Worm (Caenorhabditis elegans) whole organism, young adult: ENCODE results near the gene Y44A6D.7.
A peak's percentile ranks its signal among the peaks of the same experiment; 100 is the strongest.

Experiments used
- B0261.1 ChIP-seq: sonication (generic microtip); optimal IDR thresholded peaks from 2 replicates; lab custom pipeline; 2016; ENCODE audit warnings: mild to moderate bottlenecking, missing genetic modification characterization, moderate library complexity, missing compliant biosample characterization
- B0336.3 ChIP-seq: fragments of 200-800 bp; sonication (Bioruptor generic); IDR thresholded peaks from 2 replicates; pipeline ENCODE4 v1.3.6; 2022; ENCODE audit warnings: missing genetic modification characterization, missing compliant biosample characterization
- K11D2.4 ChIP-seq: fragments of 200-800 bp; sonication (Bioruptor generic); IDR thresholded peaks from 2 replicates; pipeline ENCODE4 v1.3.6; 2022; ENCODE audit warnings: missing genetic modification reagents, missing genetic modification characterization, missing compliant biosample characterization
- Y67H2A.10 ChIP-seq: fragments of 200-800 bp; sonication (Bioruptor generic); conservative IDR thresholded peaks from 2 replicates; pipeline ENCODE4 v1.3.6; 2022; ENCODE audit warnings: missing genetic modification reagents, missing genetic modification characterization, missing compliant biosample characterization
- Y79H2A.3 ChIP-seq: fragments of 200-800 bp; sonication (Bioruptor generic); conservative IDR thresholded peaks from 2 replicates; pipeline ENCODE4 v1.3.6; 2022; ENCODE audit warnings: missing genetic modification reagents, missing genetic modification characterization, missing compliant biosample characterization
- aptf-3 ChIP-seq: fragments of 200-800 bp; sonication (Bioruptor generic); IDR thresholded peaks from 2 replicates; pipeline ENCODE4 v1.3.6; 2022; ENCODE audit warnings: missing genetic modification characterization, missing compliant biosample characterization
- athp-1 ChIP-seq: sonication (generic microtip); optimal IDR thresholded peaks from 2 replicates; lab custom pipeline; 2017; ENCODE audit warnings: mild to moderate bottlenecking, missing genetic modification characterization, missing compliant biosample characterization
- ccch-3 ChIP-seq: fragments of 200-800 bp; sonication (Bioruptor generic); optimal IDR thresholded peaks from 2 replicates; lab custom pipeline; 2018; ENCODE audit warnings: mild to moderate bottlenecking, missing genetic modification characterization, missing compliant biosample characterization
- cebp-1 ChIP-seq, 2 experiments: fragments of 200-800 bp in 1 of 2; sonication (Bioruptor generic) in 1 of 2; sonication (generic microtip) in 1 of 2; IDR thresholded peaks in 1 of 2; optimal IDR thresholded peaks in 1 of 2; 2 replicates each; pipeline versions ENCODE4 v1.3.6 to Lab custom; 2017 to 2022; ENCODE audit warnings: missing compliant biosample characterization in 2 of 2, missing genetic modification characterization in 2 of 2, mild to moderate bottlenecking in 1 of 2, missing genetic modification reagents in 1 of 2, moderate library complexity in 1 of 2
- ceh-100 ChIP-seq: fragments of 200-800 bp; sonication (Bioruptor generic); IDR thresholded peaks from 2 replicates; pipeline ENCODE4 v1.3.6; 2022; ENCODE audit warnings: missing genetic modification reagents, missing genetic modification characterization, missing compliant biosample characterization
- ceh-79 ChIP-seq: sonication (generic microtip); optimal IDR thresholded peaks from 2 replicates; lab custom pipeline; 2017; ENCODE audit warnings: mild to moderate bottlenecking, missing genetic modification characterization, missing compliant biosample characterization
- dpl-1 ChIP-seq: fragments of 150-350 bp; optimal IDR thresholded peaks from 2 replicates; lab custom pipeline; 2014; ENCODE audit warnings: missing biosample characterization, missing genetic modification reagents, missing genetic modification characterization
- egl-18 ChIP-seq: fragments of 200-800 bp; sonication (Bioruptor generic); IDR thresholded peaks from 2 replicates; pipeline ENCODE4 v1.3.6; 2022; ENCODE audit warnings: missing genetic modification reagents, missing genetic modification characterization, missing compliant biosample characterization
- egrh-3 ChIP-seq: fragments of 200-800 bp; sonication (Bioruptor generic); IDR thresholded peaks from 2 replicates; pipeline ENCODE4 v1.3.6; 2022; ENCODE audit warnings: missing genetic modification reagents, missing genetic modification characterization, missing compliant biosample characterization
- gei-17 ChIP-seq: fragments of 200-800 bp; sonication (Bioruptor generic); optimal IDR thresholded peaks from 2 replicates; lab custom pipeline; 2018; ENCODE audit warnings: mild to moderate bottlenecking, missing genetic modification characterization, missing compliant biosample characterization
- hrde-1 ChIP-seq: sonication (generic microtip); optimal IDR thresholded peaks from 2 replicates; lab custom pipeline; 2016; ENCODE audit warnings: missing genetic modification characterization, mild to moderate bottlenecking, missing compliant biosample characterization, moderate library complexity, missing genotype, missing genetic modification reagents, borderline replicate concordance
- let-607 ChIP-seq, 2 experiments: fragments of 200-800 bp in 1 of 2; sonication (Bioruptor generic) in 1 of 2; sonication (generic microtip) in 1 of 2; optimal IDR thresholded peaks; 2 replicates each; lab custom pipeline; 2016 to 2018; ENCODE audit warnings: mild to moderate bottlenecking in 2 of 2, missing compliant biosample characterization in 2 of 2, missing genetic modification characterization in 2 of 2, moderate library complexity in 2 of 2, missing genotype in 1 of 2
- lsl-1 ChIP-seq: fragments of 200-800 bp; sonication (Bioruptor generic); optimal IDR thresholded peaks from 2 replicates; lab custom pipeline; 2018; ENCODE audit warnings: mild to moderate bottlenecking, missing genetic modification characterization, moderate library complexity, missing compliant biosample characterization
- madf-10 ChIP-seq: sonication (generic microtip); optimal IDR thresholded peaks from 2 replicates; lab custom pipeline; 2016; ENCODE audit warnings: mild to moderate bottlenecking, missing genetic modification characterization, missing compliant biosample characterization
- madf-6 ChIP-seq: fragments of 200-800 bp; sonication (Bioruptor generic); IDR thresholded peaks from 2 replicates; pipeline ENCODE4 v1.3.6; 2022; ENCODE audit warnings: missing genetic modification reagents, missing genetic modification characterization, missing compliant biosample characterization
- nhr-27 ChIP-seq: fragments of 200-800 bp; sonication (Bioruptor generic); optimal IDR thresholded peaks from 2 replicates; lab custom pipeline; 2018; ENCODE audit warnings: mild to moderate bottlenecking, missing genetic modification characterization, moderate library complexity, missing compliant biosample characterization
- nhr-80 ChIP-seq: sonication (generic microtip); optimal IDR thresholded peaks from 2 replicates; lab custom pipeline; 2016; ENCODE audit warnings: missing genetic modification characterization, missing compliant biosample characterization
- sdz-38 ChIP-seq: sonication (generic microtip); optimal IDR thresholded peaks from 2 replicates; lab custom pipeline; 2016; ENCODE audit warnings: missing genotype, missing genetic modification characterization, missing compliant biosample characterization
- snpc-1.1 ChIP-seq: sonication (generic microtip); optimal IDR thresholded peaks from 2 replicates; lab custom pipeline; 2017; ENCODE audit warnings: missing genetic modification characterization, mild to moderate bottlenecking, missing compliant biosample characterization, antibody characterized with exemption, moderate library complexity, missing genotype, missing genetic modification reagents; ENCODE audit not compliant: insufficient read depth
- snpc-4 ChIP-seq, 5 experiments: fragments of 150-350 bp in 1 of 5; sonication (generic microtip) in 4 of 5; optimal IDR thresholded peaks; 2 replicates each; lab custom pipeline; 2014 to 2018; ENCODE audit warnings: missing genetic modification characterization in 5 of 5, missing biosample characterization in 3 of 5, antibody characterized with exemption in 2 of 5, mild to moderate bottlenecking in 2 of 5, missing compliant biosample characterization in 2 of 5, missing genotype in 2 of 5, moderate library complexity in 2 of 5, missing genetic modification reagents in 1 of 5
- somi-1 ChIP-seq: fragments of 200-800 bp; sonication (Bioruptor generic); optimal IDR thresholded peaks from 2 replicates; lab custom pipeline; 2018; ENCODE audit warnings: mild to moderate bottlenecking, missing genetic modification characterization, missing compliant biosample characterization
- sptf-2 ChIP-seq: fragments of 200-800 bp; sonication (Bioruptor generic); optimal IDR thresholded peaks from 2 replicates; lab custom pipeline; 2018; ENCODE audit warnings: mild to moderate bottlenecking, missing genetic modification characterization, missing compliant biosample characterization
- tbx-9 ChIP-seq: sonication (generic microtip); optimal IDR thresholded peaks from 2 replicates; lab custom pipeline; 2016; ENCODE audit warnings: borderline replicate concordance, missing genetic modification characterization, inconsistent platforms, missing compliant biosample characterization
- zim-3 ChIP-seq: sonication (generic microtip); optimal IDR thresholded peaks from 2 replicates; lab custom pipeline; 2017; ENCODE audit warnings: mild to moderate bottlenecking, missing genetic modification characterization, moderate library complexity, missing compliant biosample characterization
- ztf-22 ChIP-seq: fragments of 200-800 bp; sonication (Bioruptor generic); optimal IDR thresholded peaks from 2 replicates; lab custom pipeline; 2018; ENCODE audit warnings: mild to moderate bottlenecking, missing genetic modification characterization, moderate library complexity, missing compliant biosample characterization
- ztf-28 ChIP-seq: fragments of 200-800 bp; sonication (Bioruptor generic); IDR thresholded peaks from 2 replicates; pipeline ENCODE4 v1.3.6; 2022; ENCODE audit warnings: missing genetic modification reagents, missing genetic modification characterization, missing compliant biosample characterization

The Y44A6D.7 gene

ce11 chrV:20814424-20814823 lies at the start of gene Y44A6D.7:
Gene Y44A6D.7 (plus strand): TSS chrV:20814724.
- TF ChIP-seq dpl-1 (no peak), egrh-3 (no peak), somi-1 (GFP tag; lab: Kevin White, UChicago) (no peak), zim-3 (tag; lab: Kevin White, UChicago) (no peak), Y79H2A.3 (no peak), sdz-38 (tag; lab: Kevin White, UChicago) (no peak)

ce11 chrV:20770061-20770460 lies 44.5 kb upstream of the Y44A6D.7 start, which contains the start of gene elp-1:
Gene elp-1 (minus strand): TSS chrV:20770161.
- TF ChIP-seq Y67H2A.10 (no peak), nhr-27 (no peak), aptf-3 (no peak), ccch-3 (no peak), snpc-4 (GFP tag; optimal IDR thresholded peaks at IDR 0.05; lab: Kevin White, UChicago) (no peak), snpc-4 (tag; optimal IDR thresholded peaks at IDR 0.05; lab: Kevin White, UChicago) (no peak), ztf-22 (GFP tag; lab: Kevin White, UChicago) (no peak), cebp-1 (GFP tag; IDR thresholded peaks at IDR 0.05; lab: Robert Waterston, UW) (no peak), cebp-1 (tag; optimal IDR thresholded peaks at IDR 0.05; lab: Kevin White, UChicago) (no peak), gei-17 (GFP tag; lab: Kevin White, UChicago) (no peak), B0336.3 (GFP tag; lab: Robert Waterston, UW) (no peak)
- TF ChIP-seq, all 124 proteins: peak for 0

ce11 chrV:20770846-20771245 lies 43.7 kb upstream of the Y44A6D.7 start:
- no peak for TF ChIP-seq madf-6 (GFP tag; lab: Robert Waterston, UW)
- TF ChIP-seq let-607 (tag; optimal IDR thresholded peaks at IDR 0.05; lab: Kevin White, UChicago), result peak in 1 of 2 experiments; percentile 4
- TF ChIP-seq snpc-1.1 (tag; lab: Kevin White, UChicago), result no peak
- peak; percentile 30 for TF ChIP-seq madf-10 (tag; lab: Kevin White, UChicago)
- TF ChIP-seq ceh-100 (GFP tag; lab: Robert Waterston, UW), result no peak
- no peak for TF ChIP-seq lsl-1 (GFP tag; lab: Kevin White, UChicago)
- no peak for TF ChIP-seq ceh-79 (tag; lab: Kevin White, UChicago)
- TF ChIP-seq nhr-80 (tag; lab: Kevin White, UChicago), result peak; percentile 78
- TF ChIP-seq hrde-1 (tag; lab: Kevin White, UChicago), result no peak

ce11 chrV:20771702-20772101 lies 42.8 kb upstream of the Y44A6D.7 start:
- TF ChIP-seq cebp-1 (GFP tag; IDR thresholded peaks at IDR 0.05; lab: Robert Waterston, UW), result no peak
- peak; percentile 79 for TF ChIP-seq cebp-1 (tag; optimal IDR thresholded peaks at IDR 0.05; lab: Kevin White, UChicago)
- TF ChIP-seq ztf-28 (GFP tag; lab: Robert Waterston, UW), result no peak
- TF ChIP-seq tbx-9 (tag; lab: Kevin White, UChicago), result no peak
- TF ChIP-seq B0261.1 (tag; lab: Kevin White, UChicago), result no peak
- TF ChIP-seq athp-1 (tag; lab: Kevin White, UChicago), result no peak
- TF ChIP-seq K11D2.4 (GFP tag; lab: Robert Waterston, UW), result no peak
- TF ChIP-seq egl-18 (GFP tag; lab: Robert Waterston, UW), result no peak
- TF ChIP-seq madf-6 (GFP tag; lab: Robert Waterston, UW), result no peak

ce11 chrV:20773647-20774046 lies 40.9 kb upstream of the Y44A6D.7 start, which contains the start of gene F38A6.5:
Gene F38A6.5 (minus strand): TSS chrV:20773747.
- TF ChIP-seq hrde-1 (tag; lab: Kevin White, UChicago), result no peak
- no peak for TF ChIP-seq sptf-2
